Worm (Caenorhabditis elegans): ENCODE measurements around the gene chil-10.

chil-10 gene

ce11 chrX:952557-953083 lies 5.1 kb upstream of the chil-10 start:
- TF ChIP-seq rbr-2 (tag; optimal IDR thresholded peaks at IDR 0.05) (peak; percentile 29), ztf-7 (tag; optimal IDR thresholded peaks at IDR 0.05) (no peak), unc-62 (GFP tag; optimal IDR thresholded peaks at IDR 0.05 in 1 of 2) (peak in 1 of 2 experiments; percentile 92), unc-62 (tag; optimal IDR thresholded peaks at IDR 0.05) (no peak), tag-97 (GFP tag; IDR thresholded peaks at IDR 0.05) (no peak), lsy-2 (tag; optimal IDR thresholded peaks at IDR 0.05) (peak in 1 of 2 experiments; percentile 26)

- TF ChIP-seq ZK337.2 (GFP tag; IDR thresholded peaks at IDR 0.05): no peak
- TF ChIP-seq dve-1 (tag; optimal IDR thresholded peaks at IDR 0.05; ENCODE audit: insufficient read depth): peak; percentile 26
- peak; percentile 92 for TF ChIP-seq T20F7.1 (GFP tag; optimal IDR thresholded peaks at IDR 0.05)
- TF ChIP-seq ztf-11 (tag; optimal IDR thresholded peaks at IDR 0.05): no peak
- no peak for TF ChIP-seq set-16 (GFP tag; IDR thresholded peaks at IDR 0.05)
- TF ChIP-seq mes-2 (tag; optimal IDR thresholded peaks at IDR 0.05; ENCODE audit: poor library complexity, severe bottlenecking): peak; percentile 47
- peak; percentile 4 for TF ChIP-seq dpl-1 (GFP tag; optimal IDR thresholded peaks at IDR 0.05)
- no peak for TF ChIP-seq arid-1 (GFP tag; conservative IDR thresholded peaks at IDR 0.05)
- peak in 1 of 2 experiments; percentile 58 for TF ChIP-seq lsy-2 (tag; optimal IDR thresholded peaks at IDR 0.05)
- TF ChIP-seq hlh-30 (tag; optimal IDR thresholded peaks at IDR 0.05; ENCODE audit: insufficient read depth): peak; percentile 16
- TF ChIP-seq zfp-2 (tag; optimal IDR thresholded peaks at IDR 0.05): no peak
- TF ChIP-seq hmg-1.1 (GFP tag; IDR thresholded peaks at IDR 0.05): 0 out of 2 replicates have a peak, but pooled peaks have one; percentile 30
- no peak for TF ChIP-seq gei-8 (GFP tag; optimal IDR thresholded peaks at IDR 0.05)
- peak; percentile 12 for TF ChIP-seq mep-1 (tag; optimal IDR thresholded peaks at IDR 0.05)
Observed at ce11 chrX:954499-955061, 3.1 kb upstream of the chil-10 start, which contains the start of gene apm-3. Gene apm-3, plus strand, starts transcription at chrX:954975.

DNA sequence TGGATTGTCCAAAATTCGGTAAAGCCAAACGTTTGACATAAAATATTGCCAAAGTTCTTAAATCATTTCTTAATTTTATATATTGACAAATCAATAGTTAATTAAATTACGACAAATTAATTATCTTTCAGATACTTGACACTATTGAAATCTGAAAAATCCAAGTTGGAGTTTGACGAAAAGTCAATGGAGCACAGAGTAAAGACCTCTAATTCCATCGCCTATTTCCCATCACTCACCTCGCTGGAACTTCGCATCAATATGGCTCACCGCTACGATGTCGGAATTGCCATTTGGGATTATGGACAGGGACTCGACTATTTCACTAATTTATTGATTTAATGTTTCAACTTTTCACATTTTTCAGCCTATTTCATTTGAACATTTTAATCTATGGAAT lies 2.5 kb downstream of the chil-10 start:
- TF ChIP-seq D1046.2 (GFP tag; IDR thresholded peaks at IDR 0.05): no peak
- peak in 1 of 2 experiments; percentile 94 for TF ChIP-seq unc-62 (GFP tag; optimal IDR thresholded peaks at IDR 0.05 in 1 of 2)
- TF ChIP-seq unc-62 (tag; optimal IDR thresholded peaks at IDR 0.05): no peak

DNA sequence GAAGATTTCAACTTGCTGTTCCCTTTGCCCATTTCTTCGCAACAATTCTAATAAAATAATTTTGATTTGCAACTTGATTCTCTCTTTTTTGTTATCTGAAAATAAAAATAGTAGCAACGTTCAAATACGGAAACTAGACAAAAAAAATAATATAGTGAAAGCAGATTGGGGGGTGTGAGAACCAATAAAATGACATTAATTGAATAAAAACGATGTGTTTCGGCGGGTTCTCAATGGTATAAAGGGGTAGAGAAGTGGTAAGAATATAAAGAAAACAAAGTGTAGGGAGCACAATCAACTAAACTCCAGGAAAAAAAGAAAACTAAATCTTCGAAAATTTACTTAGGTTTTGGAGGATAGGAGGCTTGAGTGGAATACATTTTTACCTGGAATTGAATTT lies 5.5 kb downstream of the chil-10 start, which contains the start of gene ncs-1:
Gene ncs-1, minus strand, starts transcription at position 101 of the 400 bp plus-strand sequence.
- TF ChIP-seq F49E8.2 (tag; optimal IDR thresholded peaks at IDR 0.05; ENCODE audit: borderline replicate concordance): no peak
- TF ChIP-seq zip-11 (GFP tag; IDR thresholded peaks at IDR 0.05): no peak
- TF ChIP-seq F10B5.3 (tag; optimal IDR thresholded peaks at IDR 0.05): no peak
- no peak for TF ChIP-seq hlh-30 (tag; optimal IDR thresholded peaks at IDR 0.05; ENCODE audit: insufficient read depth)

DNA sequence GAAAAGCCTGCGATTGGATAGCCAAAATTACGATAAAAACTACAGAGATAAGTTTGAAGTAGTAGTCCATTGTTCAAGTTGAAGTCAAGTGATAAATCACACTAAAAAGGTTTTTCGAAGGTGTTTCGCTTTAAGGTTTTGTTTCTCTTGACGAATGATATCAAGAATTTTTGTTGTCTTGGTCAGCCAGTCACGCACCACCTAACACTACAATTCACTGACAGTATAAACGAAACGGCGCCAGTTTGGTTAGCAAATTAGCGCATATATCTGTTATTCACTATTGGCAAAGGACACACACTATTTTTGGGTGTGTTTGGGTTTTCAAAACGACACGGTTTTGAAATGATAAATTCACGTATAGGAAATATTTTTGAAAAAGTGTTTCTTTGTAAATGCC lies 12.4 kb downstream of the chil-10 start, which contains the start of gene C44C1.6:
Gene C44C1.6, minus strand, starts transcription at position 199 of the 400 bp plus-strand sequence.
- TF ChIP-seq F26F4.8 (GFP tag; conservative IDR thresholded peaks at IDR 0.05) (no peak), nhr-28 (tag; optimal IDR thresholded peaks at IDR 0.05) (peak; percentile 31)

DNA sequence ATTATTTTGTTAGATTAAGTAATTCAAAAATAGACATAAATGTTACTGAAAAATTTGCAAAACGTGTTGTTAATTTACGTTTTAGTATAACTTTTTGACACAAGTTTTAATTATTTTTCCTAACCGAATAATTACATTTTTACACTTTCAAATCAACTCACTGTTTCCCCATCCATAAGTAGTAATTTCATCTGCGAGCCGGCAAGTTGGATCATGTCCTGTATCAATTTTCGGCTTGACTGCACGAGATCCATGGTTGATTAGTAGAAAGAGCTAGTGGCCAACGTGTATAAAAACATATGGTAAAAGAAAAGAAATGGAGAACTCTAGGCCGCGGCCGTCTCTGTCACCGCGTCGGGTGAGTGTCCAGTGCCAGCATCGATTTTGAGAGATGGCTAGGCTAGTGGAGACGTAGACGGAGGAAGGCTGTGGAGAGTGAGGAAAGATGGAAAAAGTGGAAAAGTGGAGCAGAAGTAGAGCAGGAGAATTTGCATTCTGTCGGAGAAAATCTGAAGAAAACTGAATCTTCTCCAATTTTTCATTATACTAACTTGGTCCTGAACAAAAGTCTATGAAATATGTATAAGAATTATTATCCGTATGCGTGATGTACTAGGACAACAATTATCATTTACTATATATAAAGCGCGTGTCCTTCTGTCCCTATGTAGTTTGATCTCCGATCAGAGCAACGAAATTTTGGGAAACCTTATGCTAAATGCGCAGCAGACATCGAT lies 17.0 kb downstream of the chil-10 start, which contains the start of gene vps-45:
Gene vps-45, minus strand, starts transcription at position 350 of the 737 bp plus-strand sequence.
- TF ChIP-seq lsy-2 (tag; optimal IDR thresholded peaks at IDR 0.05) (peak in 1 of 2 experiments; percentile 18), R02D3.7 (tag; optimal IDR thresholded peaks at IDR 0.05) (no peak), madf-5 (GFP tag; IDR thresholded peaks at IDR 0.05) (no peak), ceh-20 (GFP tag; IDR thresholded peaks at IDR 0.05) (no peak), mxl-2 (GFP tag; conservative IDR thresholded peaks at IDR 0.05) (no peak), nhr-10 (tag; optimal IDR thresholded peaks at IDR 0.05) (no peak), tag-97 (GFP tag; IDR thresholded peaks at IDR 0.05) (no peak), aha-1 (tag) (peak; percentile 78), mep-1 (tag; optimal IDR thresholded peaks at IDR 0.05) (peak; percentile 61), F26F4.8 (GFP tag; conservative IDR thresholded peaks at IDR 0.05) (no peak), ztf-7 (tag; optimal IDR thresholded peaks at IDR 0.05) (no peak), fos-1 (tag; optimal IDR thresholded peaks at IDR 0.05) (no peak), zip-11 (GFP tag; IDR thresholded peaks at IDR 0.05) (no peak), lir-3 (tag; optimal IDR thresholded peaks at IDR 0.05) (no peak), nhr-77 (tag; optimal IDR thresholded peaks at IDR 0.05) (no peak), attf-4 (tag; optimal IDR thresholded peaks at IDR 0.05) (no peak), Y75B8A.6 (GFP tag; IDR thresholded peaks at IDR 0.05) (no peak), php-3 (GFP tag; IDR thresholded peaks at IDR 0.05) (no peak), mdt-29 (GFP tag; IDR thresholded peaks at IDR 0.05) (no peak)
